Worm (Caenorhabditis elegans) whole organism, L2 larva: Measurements from ENCODE around the gene C01G12.9.

Experiments
- aly-2 ChIP-seq: fragments of 150-350 bp; optimal IDR thresholded peaks from 2 replicates; lab custom pipeline; 2014; ENCODE audit warnings: missing biosample characterization, missing genetic modification characterization
- ama-1 ChIP-seq: fragments of 150-350 bp; optimal IDR thresholded peaks from 2 replicates; lab custom pipeline; 2018; ENCODE audit warnings: inconsistent platforms
- egl-27 ChIP-seq: sonication (generic microtip); optimal IDR thresholded peaks from 3 replicates; lab custom pipeline; 2017; ENCODE audit warnings: missing biosample characterization, missing genetic modification reagents, missing genetic modification characterization
- elt-1 ChIP-seq: fragments of 150-350 bp; optimal IDR thresholded peaks from 2 replicates; lab custom pipeline; 2014; ENCODE audit warnings: missing biosample characterization, missing genetic modification characterization
- elt-3 ChIP-seq: sonication (generic microtip); optimal IDR thresholded peaks from 2 replicates; lab custom pipeline; 2017; ENCODE audit warnings: missing biosample characterization, missing genetic modification characterization
- fos-1 ChIP-seq: fragments of 150-350 bp; optimal IDR thresholded peaks from 2 replicates; lab custom pipeline; 2014; ENCODE audit warnings: missing biosample characterization, missing genetic modification characterization
- mab-5 ChIP-seq: fragments of 150-350 bp; optimal IDR thresholded peaks from 2 replicates; lab custom pipeline; 2014; ENCODE audit warnings: missing biosample characterization, missing genetic modification characterization
- mdl-1 ChIP-seq, 2 experiments: fragments of 150-350 bp in 1 of 2; sonication (generic microtip) in 1 of 2; optimal IDR thresholded peaks; 2 replicates each; lab custom pipeline; 2017; ENCODE audit warnings: missing biosample characterization in 2 of 2, missing genetic modification characterization in 2 of 2
- nhr-23 ChIP-seq: fragments of 150-350 bp; optimal IDR thresholded peaks from 2 replicates; lab custom pipeline; 2014; ENCODE audit warnings: missing biosample characterization, missing genetic modification reagents, missing genetic modification characterization
- skn-1 ChIP-seq: sonication (generic microtip); optimal IDR thresholded peaks from 2 replicates; lab custom pipeline; 2017; ENCODE audit warnings: missing biosample characterization, missing genetic modification characterization
- snpc-4 ChIP-seq: fragments of 150-350 bp; optimal IDR thresholded peaks from 2 replicates; lab custom pipeline; 2014; ENCODE audit warnings: missing biosample characterization, missing genetic modification characterization
- unc-55 ChIP-seq: fragments of 150-350 bp; sonication (generic microtip); optimal IDR thresholded peaks from 3 replicates; lab custom pipeline; 2014; ENCODE audit warnings: missing biosample characterization, missing genetic modification reagents, missing genetic modification characterization
- unc-62 ChIP-seq: fragments of 150-350 bp; optimal IDR thresholded peaks from 2 replicates; lab custom pipeline; 2014; ENCODE audit warnings: missing biosample characterization, missing genetic modification reagents, missing genetic modification characterization

DNA sequence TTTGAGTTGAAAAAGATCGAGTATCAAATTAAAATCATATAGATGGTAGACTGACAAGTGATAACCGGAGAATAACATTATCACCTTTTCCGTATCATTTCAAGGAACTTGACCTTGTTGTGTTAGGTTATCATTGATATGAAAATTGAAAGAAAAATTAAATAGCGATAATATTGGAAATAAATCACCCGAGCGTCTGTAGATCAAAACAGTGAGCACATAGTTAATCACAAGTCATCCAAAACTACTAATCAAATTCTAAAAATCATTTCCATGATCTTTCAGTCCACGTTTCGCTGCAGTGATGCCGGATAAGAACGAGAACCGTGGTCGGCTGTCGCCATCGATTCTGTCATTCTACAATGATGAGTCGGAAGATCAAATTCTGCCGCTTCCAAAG, 41.0 kb downstream of the C01G12.9 start:
- TF ChIP-seq unc-62 (GFP tag; lab: Kevin White, UChicago): no peak
- TF ChIP-seq nhr-23 (tag; lab: Kevin White, UChicago): no peak
- no peak for TF ChIP-seq fos-1 (tag; lab: Kevin White, UChicago)
- no peak for TF ChIP-seq elt-3
- no peak for TF ChIP-seq ama-1 (lab: Kevin White, UChicago)
- no peak for TF ChIP-seq aly-2
- TF ChIP-seq egl-27 (tag; lab: Kevin White, UChicago): no peak
- no peak for TF ChIP-seq skn-1 (tag; lab: Kevin White, UChicago)
- TF ChIP-seq unc-55 (GFP tag; lab: Kevin White, UChicago): no peak
- no peak for TF ChIP-seq mdl-1 (tag; optimal IDR thresholded peaks at IDR 0.05; lab: Kevin White, UChicago)
- no peak for TF ChIP-seq elt-1 (tag; lab: Kevin White, UChicago)
- TF ChIP-seq snpc-4 (tag; lab: Kevin White, UChicago): no peak
- TF ChIP-seq mab-5 (tag; lab: Kevin White, UChicago): no peak
